Fruit fly (Drosophila melanogaster) whole organism, embryonic: Measurements from ENCODE around the gene CG42759.
A peak's percentile ranks its signal among the peaks of the same experiment; 100 is the strongest.

Source experiments
- Atf3 ChIP-seq: fragments of 200-800 bp; sonication (Bioruptor generic); optimal IDR thresholded peaks from 3 replicates; lab custom pipeline; 2016; ENCODE audit warnings: missing biosample characterization, missing genetic modification characterization
- CG11093 ChIP-seq: fragments of 200-800 bp; sonication (Bioruptor generic); IDR thresholded peaks from 3 replicates; pipeline ENCODE4 v1.3.6; 2022; ENCODE audit warnings: missing biosample characterization, missing genetic modification characterization
- CG11504 ChIP-seq: fragments of 200-800 bp; sonication (Bioruptor generic); optimal IDR thresholded peaks from 3 replicates; lab custom pipeline; 2019; ENCODE audit warnings: missing biosample characterization, mild to moderate bottlenecking, missing genetic modification characterization, moderate library complexity
- CG12155 ChIP-seq: fragments of 200-800 bp; sonication (Bioruptor generic); optimal IDR thresholded peaks from 3 replicates; lab custom pipeline; 2016; ENCODE audit warnings: missing biosample characterization, missing genetic modification characterization
- CG12744 ChIP-seq: fragments of 200-800 bp; sonication (Bioruptor generic); optimal IDR thresholded peaks from 2 replicates; lab custom pipeline; 2016; ENCODE audit warnings: missing biosample characterization, missing genetic modification characterization
- CG13424 ChIP-seq: fragments of 200-800 bp; sonication (Bioruptor generic); optimal IDR thresholded peaks from 2 replicates; lab custom pipeline; 2019; ENCODE audit warnings: missing biosample characterization, mild to moderate bottlenecking, missing genetic modification characterization, moderate library complexity
- CG14860 ChIP-seq: fragments of 200-800 bp; sonication (Bioruptor generic); IDR thresholded peaks from 3 replicates; pipeline ENCODE4 v1.3.6; 2022; ENCODE audit warnings: missing biosample characterization, missing genetic modification characterization; ENCODE audit not compliant: partially characterized antibody
- CG15514 ChIP-seq: fragments of 200-800 bp; sonication (Bioruptor generic); optimal IDR thresholded peaks from 3 replicates; lab custom pipeline; 2017; ENCODE audit warnings: missing biosample characterization, missing genetic modification characterization, mild to moderate bottlenecking, moderate library complexity, missing genetic modification reagents
- CG16815 ChIP-seq: fragments of 200-800 bp; sonication (Bioruptor generic); optimal IDR thresholded peaks from 3 replicates; lab custom pipeline; 2017; ENCODE audit warnings: missing biosample characterization, mild to moderate bottlenecking, missing genetic modification characterization
- CG16863 ChIP-seq: fragments of 200-800 bp; sonication (Bioruptor generic); optimal IDR thresholded peaks from 3 replicates; lab custom pipeline; 2016; ENCODE audit warnings: missing biosample characterization, missing genetic modification characterization
- CG33213 ChIP-seq: fragments of 200-800 bp; sonication (Bioruptor generic); optimal IDR thresholded peaks from 3 replicates; lab custom pipeline; 2016; ENCODE audit warnings: missing biosample characterization, missing genetic modification characterization
- CG34224 ChIP-seq: fragments of 200-800 bp; sonication (Bioruptor generic); IDR thresholded peaks from 3 replicates; pipeline ENCODE4 v1.3.6; 2022; ENCODE audit warnings: missing biosample characterization, missing genetic modification characterization; ENCODE audit not compliant: partially characterized antibody
- CG6854 ChIP-seq: fragments of 200-800 bp; sonication (Bioruptor generic); optimal IDR thresholded peaks from 3 replicates; lab custom pipeline; 2017; ENCODE audit warnings: missing biosample characterization, mild to moderate bottlenecking, missing genetic modification characterization
- CG7745 ChIP-seq: fragments of 200-800 bp; sonication (Bioruptor generic); optimal IDR thresholded peaks from 2 replicates; lab custom pipeline; 2018; ENCODE audit warnings: missing biosample characterization, mild to moderate bottlenecking, missing genetic modification characterization, moderate library complexity
- CG7839 ChIP-seq: fragments of 200-800 bp; sonication (Bioruptor generic); optimal IDR thresholded peaks from 3 replicates; lab custom pipeline; 2018; ENCODE audit warnings: missing biosample characterization, mild to moderate bottlenecking, missing genetic modification characterization, moderate library complexity
- CG9727 ChIP-seq: fragments of 200-800 bp; sonication (Bioruptor generic); optimal IDR thresholded peaks from 3 replicates; lab custom pipeline; 2017; ENCODE audit warnings: missing biosample characterization, mild to moderate bottlenecking, missing genetic modification characterization
- D19A ChIP-seq: fragments of 200-800 bp; optimal IDR thresholded peaks from 3 replicates; lab custom pipeline; 2019; ENCODE audit warnings: missing biosample characterization, mild to moderate bottlenecking, missing genetic modification characterization, moderate library complexity
- D19B ChIP-seq: fragments of 200-800 bp; sonication (Bioruptor generic); optimal IDR thresholded peaks from 2 replicates; lab custom pipeline; 2017; ENCODE audit warnings: missing biosample characterization, mild to moderate bottlenecking, missing genetic modification characterization
- Deaf1 ChIP-seq: fragments of 200-800 bp; optimal IDR thresholded peaks from 3 replicates; lab custom pipeline; 2019; ENCODE audit warnings: missing biosample characterization, mild to moderate bottlenecking, missing genetic modification characterization, moderate library complexity
- Dip3 ChIP-seq: fragments of 200-800 bp; sonication (Bioruptor generic); optimal IDR thresholded peaks from 3 replicates; lab custom pipeline; 2016; ENCODE audit warnings: missing biosample characterization, missing genetic modification characterization
- Ets97D ChIP-seq: fragments of 200-800 bp; sonication (Bioruptor generic); optimal IDR thresholded peaks from 3 replicates; lab custom pipeline; 2016; ENCODE audit warnings: missing biosample characterization, missing genetic modification characterization
- Gug ChIP-seq: fragments of 200-800 bp; sonication (Bioruptor generic); IDR thresholded peaks from 4 replicates; pipeline ENCODE4 v1.3.6; 2022; ENCODE audit warnings: missing biosample characterization, missing genetic modification characterization
- HLH3B ChIP-seq: fragments of 200-800 bp; sonication (Bioruptor generic); IDR thresholded peaks from 2 replicates; pipeline ENCODE4 v1.3.6; 2022; ENCODE audit warnings: missing biosample characterization, missing genetic modification characterization
- HmgD ChIP-seq: fragments of 200-800 bp; sonication (Bioruptor generic); optimal IDR thresholded peaks from 3 replicates; lab custom pipeline; 2016; ENCODE audit warnings: missing biosample characterization, missing genetic modification characterization
- Hr39 ChIP-seq: fragments of >200 bp; optimal IDR thresholded peaks from 2 replicates; lab custom pipeline; 2017
- Hr51 ChIP-seq, 2 experiments: fragments of 200-800 bp; sonication (Bioruptor generic); optimal IDR thresholded peaks; 2 replicates in 1 of 2; 3 replicates in 1 of 2; lab custom pipeline; 2016 to 2018; ENCODE audit warnings: missing biosample characterization in 2 of 2, missing genetic modification characterization in 2 of 2, mild to moderate bottlenecking in 1 of 2, moderate library complexity in 1 of 2
- NC2β ChIP-seq: fragments of 200-800 bp; sonication (Bioruptor generic); optimal IDR thresholded peaks from 2 replicates; lab custom pipeline; 2016; ENCODE audit warnings: missing biosample characterization, missing genetic modification characterization
- Poxn ChIP-seq: fragments of 200-800 bp; sonication (Bioruptor generic); IDR thresholded peaks from 2 replicates; pipeline ENCODE4 v1.3.6; 2022; ENCODE audit warnings: missing biosample characterization, missing genetic modification characterization
- Usf ChIP-seq: fragments of 200-800 bp; sonication (Bioruptor generic); optimal IDR thresholded peaks from 2 replicates; lab custom pipeline; 2017; ENCODE audit warnings: missing genotype, missing biosample characterization, missing genetic modification characterization
- aop ChIP-seq: fragments of 200-800 bp; sonication (Bioruptor generic); IDR thresholded peaks from 2 replicates; pipeline ENCODE4 v1.3.6; 2022; ENCODE audit warnings: missing biosample characterization, missing genetic modification characterization
- bsh ChIP-seq, 2 experiments: fragments of 200-800 bp; sonication (Bioruptor generic); optimal IDR thresholded peaks; 2 replicates each; lab custom pipeline; 2017 to 2018; ENCODE audit warnings: mild to moderate bottlenecking in 2 of 2, missing biosample characterization in 2 of 2, missing genetic modification characterization in 2 of 2, moderate library complexity in 1 of 2
- cad ChIP-seq: fragments of >200 bp; optimal IDR thresholded peaks from 2 replicates; lab custom pipeline; 2017; ENCODE audit warnings: missing biosample characterization, missing genetic modification characterization
- croc ChIP-seq: fragments of 200-800 bp; sonication (Bioruptor generic); conservative IDR thresholded peaks from 3 replicates; pipeline ENCODE4 v1.3.6; 2022; ENCODE audit warnings: missing biosample characterization, missing genetic modification characterization
- crp ChIP-seq, 2 experiments: fragments of 200-800 bp; sonication (Bioruptor generic); optimal IDR thresholded peaks; 2 replicates in 1 of 2; 3 replicates in 1 of 2; lab custom pipeline; 2017; ENCODE audit warnings: missing biosample characterization in 2 of 2, missing genetic modification characterization in 2 of 2, mild to moderate bottlenecking in 1 of 2, moderate library complexity in 1 of 2
- disco-r ChIP-seq: fragments of 200-800 bp; sonication (Bioruptor generic); optimal IDR thresholded peaks from 2 replicates; lab custom pipeline; 2016; ENCODE audit warnings: missing biosample characterization, missing genetic modification characterization
- eve ChIP-seq, 2 experiments: fragments of >200 bp; optimal IDR thresholded peaks; 2 replicates each; lab custom pipeline; 2017; ENCODE audit warnings: missing biosample characterization in 2 of 2, missing genetic modification characterization in 2 of 2
- hbn ChIP-seq: fragments of 200-800 bp; sonication (Bioruptor generic); IDR thresholded peaks from 2 replicates; pipeline ENCODE4 v1.3.6; 2022; ENCODE audit warnings: missing biosample characterization, missing genetic modification characterization; ENCODE audit not compliant: partially characterized antibody
- nmo ChIP-seq: fragments of 200-800 bp; sonication (Bioruptor generic); optimal IDR thresholded peaks from 2 replicates; lab custom pipeline; 2018; ENCODE audit warnings: missing biosample characterization, mild to moderate bottlenecking, missing genetic modification characterization, moderate library complexity
- nom ChIP-seq: fragments of 200-800 bp; sonication (Bioruptor generic); optimal IDR thresholded peaks from 2 replicates; lab custom pipeline; 2017; ENCODE audit warnings: missing biosample characterization, missing genetic modification characterization, mild to moderate bottlenecking, moderate library complexity, missing genetic modification reagents
- odd ChIP-seq: fragments of 200-800 bp; sonication (Bioruptor generic); optimal IDR thresholded peaks from 2 replicates; lab custom pipeline; 2017; ENCODE audit warnings: missing biosample characterization, mild to moderate bottlenecking, missing genetic modification characterization
- org-1 ChIP-seq: fragments of 200-800 bp; sonication (Bioruptor generic); optimal IDR thresholded peaks from 2 replicates; lab custom pipeline; 2017; ENCODE audit warnings: missing biosample characterization, missing genetic modification characterization
- ro ChIP-seq: fragments of 200-800 bp; sonication (Bioruptor generic); IDR thresholded peaks from 2 replicates; pipeline ENCODE4 v1.3.6; 2022; ENCODE audit warnings: missing biosample characterization, missing genetic modification characterization
- seq ChIP-seq: fragments of 200-800 bp; sonication (Bioruptor generic); IDR thresholded peaks from 2 replicates; pipeline ENCODE4 v1.3.6; 2022; ENCODE audit warnings: missing biosample characterization, missing genetic modification characterization
- sim ChIP-seq: fragments of 200-800 bp; sonication (Bioruptor generic); IDR thresholded peaks from 2 replicates; pipeline ENCODE4 v1.3.6; 2022; ENCODE audit warnings: missing biosample characterization, missing genetic modification characterization
- sima ChIP-seq: fragments of 200-800 bp; sonication (Bioruptor generic); optimal IDR thresholded peaks from 2 replicates; lab custom pipeline; 2016; ENCODE audit warnings: missing biosample characterization, missing genetic modification characterization
- sob ChIP-seq: fragments of 200-800 bp; sonication (Bioruptor generic); IDR thresholded peaks from 2 replicates; pipeline ENCODE4 v1.3.6; 2022; ENCODE audit warnings: missing biosample characterization, missing genetic modification characterization
- tgo ChIP-seq: fragments of 200-800 bp; sonication (Bioruptor generic); IDR thresholded peaks from 3 replicates; pipeline ENCODE4 v1.3.6; 2022; ENCODE audit warnings: missing biosample characterization, missing genetic modification characterization
- toy ChIP-seq: fragments of 200-800 bp; sonication (Bioruptor generic); IDR thresholded peaks from 2 replicates; pipeline ENCODE4 v1.3.6; 2022; ENCODE audit warnings: missing biosample characterization, missing genetic modification characterization
- tup ChIP-seq: fragments of 200-800 bp; sonication (Bioruptor generic); optimal IDR thresholded peaks from 2 replicates; lab custom pipeline; 2016; ENCODE audit warnings: missing biosample characterization, mild to moderate bottlenecking, missing genetic modification characterization, moderate library complexity
- vnd ChIP-seq: fragments of 200-800 bp; sonication (Bioruptor generic); IDR thresholded peaks from 3 replicates; pipeline ENCODE4 v1.3.6; 2022; ENCODE audit warnings: missing biosample characterization, missing genetic modification characterization; ENCODE audit not compliant: partially characterized antibody

The CG42759 gene

DNA sequence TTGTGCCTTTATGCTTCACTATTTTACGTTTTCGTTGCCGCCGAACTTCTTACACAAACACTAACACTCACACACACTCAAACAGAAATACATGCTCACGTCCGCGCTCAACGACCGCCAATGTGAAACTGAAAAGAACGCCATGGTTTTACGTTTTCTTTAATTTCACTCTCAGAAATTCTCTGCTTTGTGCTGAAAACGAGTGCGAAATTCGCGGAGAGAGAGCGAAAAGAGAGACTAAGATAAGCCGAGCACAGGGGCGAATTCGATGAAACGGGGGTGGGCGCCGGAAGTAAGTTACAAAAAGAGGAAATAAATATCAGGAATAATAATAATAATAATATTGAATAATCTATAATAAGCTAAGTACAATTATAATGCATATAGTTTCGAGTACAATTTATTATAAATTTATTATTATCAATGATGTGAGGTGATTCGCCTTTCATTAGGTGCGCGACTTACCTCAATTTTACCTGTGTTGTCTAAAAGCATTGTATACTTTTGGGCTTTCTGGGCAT lies 27.5 kb downstream of the CG42759 start, which contains the start of gene Best1 (continued):
- TF ChIP-seq nom (GFP tag; lab: Kevin White, UChicago) (peak; percentile 86), CG14860 (GFP tag; lab: Robert Waterston, UW) (peak; percentile 63; the same call in 2 of the 3 replicates), sima (GFP tag; lab: Kevin White, UChicago) (peak; percentile 34), sob (GFP tag; lab: Robert Waterston, UW) (peak; percentile 95), ro (GFP tag; lab: Robert Waterston, UW) (peak; percentile 69; the same call in 1 of the 2 replicates), toy (GFP tag; lab: Robert Waterston, UW) (peak; percentile 84), Deaf1 (tag; lab: Kevin White, UChicago) (peak; percentile 74), croc (peak; percentile 80), CG6854 (peak; percentile 90), CG11504 (peak; percentile 91), CG16863 (GFP tag; lab: Kevin White, UChicago) (peak; percentile 35), CG12155 (GFP tag; lab: Kevin White, UChicago) (peak; percentile 85), Gug (GFP tag; lab: Robert Waterston, UW) (peak; percentile 96), CG9727 (peak; percentile 89), crp (GFP tag; optimal IDR thresholded peaks at IDR 0.05; lab: Kevin White, UChicago) (peak in 1 of 2 experiments; percentile 43), Hr51 (GFP tag; optimal IDR thresholded peaks at IDR 0.05; lab: Kevin White, UChicago) (peak; percentile 80 to 93), CG7839 (tag; lab: Kevin White, UChicago) (peak; percentile 94), CG34224 (GFP tag; lab: Robert Waterston, UW) (peak; percentile 82), CG7745 (tag; lab: Kevin White, UChicago) (no peak), tup (peak; percentile 71), CG15514 (GFP tag; lab: Kevin White, UChicago) (peak; percentile 84), sim (peak; percentile 77; the same call in 1 of the 2 replicates), Hr39 (lab: Kevin White, UChicago) (no peak), Usf (GFP tag; lab: Kevin White, UChicago) (peak; percentile 82), CG16815 (GFP tag; lab: Kevin White, UChicago) (peak; percentile 83), cad (no peak), Atf3 (GFP tag; lab: Kevin White, UChicago) (peak; percentile 59), NC2β (GFP tag; lab: Kevin White, UChicago) (no peak), aop (GFP tag; lab: Robert Waterston, UW) (peak; percentile 100), CG13424 (tag; lab: Kevin White, UChicago) (peak; percentile 90), CG11093 (GFP tag; lab: Robert Waterston, UW) (peak; percentile 88; the same call in 2 of the 3 replicates), org-1 (GFP tag; lab: Kevin White, UChicago) (peak; percentile 77), CG33213 (GFP tag; lab: Kevin White, UChicago) (peak; percentile 50), CG12744 (GFP tag; lab: Kevin White, UChicago) (peak; percentile 65), seq (GFP tag; lab: Robert Waterston, UW) (peak; percentile 80), disco-r (GFP tag; lab: Kevin White, UChicago) (no peak), tgo (GFP tag; lab: Robert Waterston, UW) (peak; percentile 93), D19B (GFP tag; lab: Kevin White, UChicago) (peak; percentile 80), odd (GFP tag; lab: Kevin White, UChicago) (peak; percentile 89), Ets97D (GFP tag; lab: Kevin White, UChicago) (peak; percentile 63), hbn (GFP tag; lab: Robert Waterston, UW) (peak; percentile 55), bsh (GFP tag; optimal IDR thresholded peaks at IDR 0.05; lab: Kevin White, UChicago) (peak; percentile 85 to 94), nmo (GFP tag; lab: Kevin White, UChicago) (peak; percentile 91), HLH3B (GFP tag; lab: Robert Waterston, UW) (peak; percentile 91), D19A (tag; lab: Kevin White, UChicago) (peak; percentile 88), HmgD (GFP tag; lab: Kevin White, UChicago) (peak; percentile 51), vnd (GFP tag; lab: Robert Waterston, UW) (no peak), eve (GFP tag; optimal IDR thresholded peaks at IDR 0.05; lab: Kevin White, UChicago) (peak in 1 of 2 experiments; percentile 26), Poxn (GFP tag; lab: Robert Waterston, UW) (peak; percentile 76), Dip3 (GFP tag; lab: Kevin White, UChicago) (peak; percentile 67)
